Fruit fly (Drosophila melanogaster): ENCODE data around the gene CG34150.

- TF ChIP-seq dmrt93B (GFP tag; optimal IDR thresholded peaks at IDR 0.05) (no peak), CG9705 (GFP tag; optimal IDR thresholded peaks at IDR 0.05) (no peak), fru (GFP tag; optimal IDR thresholded peaks at IDR 0.05) (no peak), Rel (GFP tag; optimal IDR thresholded peaks at IDR 0.05) (no peak), Rel (tag; optimal IDR thresholded peaks at IDR 0.05) (no peak), lola (GFP tag; optimal IDR thresholded peaks at IDR 0.05) (no peak), pan (optimal IDR thresholded peaks at IDR 0.05) (no peak), Hr78 (GFP tag; optimal IDR thresholded peaks at IDR 0.05) (no peak), psq (GFP tag; optimal IDR thresholded peaks at IDR 0.05) (no peak), tai (GFP tag; optimal IDR thresholded peaks at IDR 0.05) (no peak), CrebA (GFP tag; optimal IDR thresholded peaks at IDR 0.05; ENCODE audit: borderline replicate concordance) (no peak), N (GFP tag; optimal IDR thresholded peaks at IDR 0.05) (no peak)
These were observed 27.6 kb downstream of the CG34150 start, which contains the start of gene Esp for dm6 chr3R:24841635-24842034.
